Worm (Caenorhabditis elegans) whole organism, early embryonic: ENCODE results near the gene ptpn-22.

Experiments
- B0310.2 ChIP-seq: sonication (generic microtip); optimal IDR thresholded peaks from 2 replicates; lab custom pipeline; 2016; ENCODE audit warnings: mild to moderate bottlenecking, missing genetic modification characterization, missing compliant biosample characterization
- F13C5.2 ChIP-seq: sonication (generic microtip); optimal IDR thresholded peaks from 2 replicates; lab custom pipeline; 2017; ENCODE audit warnings: mild to moderate bottlenecking, missing genetic modification characterization, inconsistent platforms, missing compliant biosample characterization
- aly-1 ChIP-seq: sonication (generic microtip); optimal IDR thresholded peaks from 2 replicates; lab custom pipeline; 2016; ENCODE audit warnings: missing genetic modification characterization, missing compliant biosample characterization
- ama-1 ChIP-seq: fragments of 150-350 bp; optimal IDR thresholded peaks from 2 replicates; lab custom pipeline; 2014
- ceh-13 ChIP-seq: fragments of 200-800 bp; sonication (Bioruptor generic); optimal IDR thresholded peaks from 2 replicates; lab custom pipeline; 2018; ENCODE audit warnings: mild to moderate bottlenecking, missing genetic modification characterization, missing compliant biosample characterization
- ceh-36 ChIP-seq: sonication (generic microtip); optimal IDR thresholded peaks from 2 replicates; lab custom pipeline; 2016; ENCODE audit warnings: missing genetic modification characterization, inconsistent platforms, missing compliant biosample characterization
- ets-7 ChIP-seq: sonication (generic microtip); optimal IDR thresholded peaks from 2 replicates; lab custom pipeline; 2016; ENCODE audit warnings: missing genotype, missing genetic modification characterization, missing compliant biosample characterization
- flt-1 ChIP-seq: fragments of 200-800 bp; sonication (Bioruptor generic); IDR thresholded peaks from 2 replicates; pipeline ENCODE4 v1.3.6; 2022; ENCODE audit warnings: missing genetic modification characterization, missing compliant biosample characterization
- hmbx-1 ChIP-seq: sonication (generic microtip); optimal IDR thresholded peaks from 2 replicates; lab custom pipeline; 2016; ENCODE audit warnings: mild to moderate bottlenecking, missing genetic modification characterization, missing compliant biosample characterization
- hmg-4 ChIP-seq: fragments of 200-800 bp; sonication (Bioruptor generic); optimal IDR thresholded peaks from 2 replicates; lab custom pipeline; 2018; ENCODE audit warnings: mild to moderate bottlenecking, missing genetic modification characterization, missing compliant biosample characterization
- hnd-1 ChIP-seq: sonication (generic microtip); optimal IDR thresholded peaks from 2 replicates; lab custom pipeline; 2016; ENCODE audit warnings: missing genetic modification characterization, missing compliant biosample characterization
- pes-1 ChIP-seq: fragments of 200-800 bp; sonication (Bioruptor generic); IDR thresholded peaks from 2 replicates; pipeline ENCODE4 v1.3.6; 2022; ENCODE audit warnings: missing genetic modification reagents, missing genetic modification characterization, missing compliant biosample characterization
- scrt-1 ChIP-seq: fragments of 200-800 bp; sonication (Bioruptor generic); IDR thresholded peaks from 2 replicates; pipeline ENCODE4 v1.3.6; 2022; ENCODE audit warnings: missing genetic modification characterization, missing compliant biosample characterization
- sea-1 ChIP-seq: fragments of 200-800 bp; sonication (Bioruptor generic); conservative IDR thresholded peaks from 2 replicates; pipeline ENCODE4 v1.3.6; 2022; ENCODE audit warnings: missing genetic modification characterization, missing compliant biosample characterization
- tbx-11 ChIP-seq: fragments of 200-800 bp; sonication (Bioruptor generic); IDR thresholded peaks from 2 replicates; pipeline ENCODE4 v1.3.6; 2022; ENCODE audit warnings: missing genetic modification characterization, missing compliant biosample characterization
- tbx-37 ChIP-seq: fragments of 200-800 bp; sonication (Bioruptor generic); conservative IDR thresholded peaks from 2 replicates; pipeline ENCODE4 v1.3.6; 2022; ENCODE audit warnings: missing genetic modification reagents, missing genetic modification characterization, missing compliant biosample characterization
- tra-4 ChIP-seq: sonication (generic microtip); optimal IDR thresholded peaks from 2 replicates; lab custom pipeline; 2017; ENCODE audit warnings: missing genetic modification characterization, missing compliant biosample characterization

ptpn-22 gene

ce11 chrIV:1709002-1709401 is 31.1 kb downstream of the ptpn-22 start:
- no peak for TF ChIP-seq scrt-1
- TF ChIP-seq flt-1 (GFP tag; lab: Robert Waterston, UW) = no peak
- TF ChIP-seq F13C5.2 (tag; lab: Kevin White, UChicago) = no peak
- TF ChIP-seq pes-1 (GFP tag; lab: Robert Waterston, UW) = no peak
- TF ChIP-seq aly-1 (tag; lab: Kevin White, UChicago) = no peak
- no peak for TF ChIP-seq hmbx-1 (tag; lab: Kevin White, UChicago)
- no peak for TF ChIP-seq B0310.2 (tag; lab: Kevin White, UChicago)
- no peak for TF ChIP-seq hmg-4 (GFP tag; lab: Kevin White, UChicago)
- no peak for TF ChIP-seq tra-4 (tag; lab: Kevin White, UChicago)

- TF ChIP-seq flt-1 (GFP tag; lab: Robert Waterston, UW) = no peak
- TF ChIP-seq hmg-4 (GFP tag; lab: Kevin White, UChicago) = no peak
- TF ChIP-seq pes-1 (GFP tag; lab: Robert Waterston, UW) = no peak
- TF ChIP-seq tbx-11 = no peak
- TF ChIP-seq sea-1 = no peak
- no peak for TF ChIP-seq ceh-13 (GFP tag; lab: Kevin White, UChicago)
- TF ChIP-seq hmbx-1 (tag; lab: Kevin White, UChicago) = no peak
- TF ChIP-seq scrt-1 = no peak
- TF ChIP-seq tra-4 (tag; lab: Kevin White, UChicago) = no peak
- TF ChIP-seq F13C5.2 (tag; lab: Kevin White, UChicago) = no peak
- TF ChIP-seq hnd-1 (tag; lab: Kevin White, UChicago) = no peak
- no peak for TF ChIP-seq B0310.2 (tag; lab: Kevin White, UChicago)
These were observed 31.6 kb downstream of the ptpn-22 start for ce11 chrIV:1708426-1708826.

ce11 chrIV:1707960-1708359 is 32.1 kb downstream of the ptpn-22 start:
- TF ChIP-seq scrt-1 = no peak
- no peak for TF ChIP-seq tra-4 (tag; lab: Kevin White, UChicago)
- no peak for TF ChIP-seq B0310.2 (tag; lab: Kevin White, UChicago)
- TF ChIP-seq pes-1 (GFP tag; lab: Robert Waterston, UW) = no peak
- no peak for TF ChIP-seq hnd-1 (tag; lab: Kevin White, UChicago)
- TF ChIP-seq ceh-36 = no peak
- TF ChIP-seq ets-7 (tag; lab: Kevin White, UChicago) = no peak
- no peak for TF ChIP-seq hmg-4 (GFP tag; lab: Kevin White, UChicago)
- no peak for TF ChIP-seq tbx-11
- no peak for TF ChIP-seq hmbx-1 (tag; lab: Kevin White, UChicago)

ce11 chrIV:1706996-1707395 is 33.1 kb downstream of the ptpn-22 start, which contains the start of gene K08D12.4:
Gene K08D12.4 (plus strand): TSS chrIV:1707296.
- TF ChIP-seq B0310.2 (tag; lab: Kevin White, UChicago) (no peak), hnd-1 (tag; lab: Kevin White, UChicago) (no peak), sea-1 (no peak), hmbx-1 (tag; lab: Kevin White, UChicago) (no peak), ama-1 (no peak), F13C5.2 (tag; lab: Kevin White, UChicago) (no peak), aly-1 (tag; lab: Kevin White, UChicago) (no peak), ceh-36 (no peak), pes-1 (GFP tag; lab: Robert Waterston, UW) (no peak), tra-4 (tag; lab: Kevin White, UChicago) (no peak), flt-1 (GFP tag; lab: Robert Waterston, UW) (no peak), ets-7 (tag; lab: Kevin White, UChicago) (no peak), hmg-4 (GFP tag; lab: Kevin White, UChicago) (no peak), tbx-37 (GFP tag; lab: Robert Waterston, UW) (no peak), ceh-13 (GFP tag; lab: Kevin White, UChicago) (no peak), scrt-1 (no peak), tbx-11 (no peak)

- TF ChIP-seq ama-1 = no peak
- TF ChIP-seq flt-1 (GFP tag; lab: Robert Waterston, UW) = no peak
- no peak for TF ChIP-seq hmbx-1 (tag; lab: Kevin White, UChicago)
- TF ChIP-seq scrt-1 = no peak
- no peak for TF ChIP-seq F13C5.2 (tag; lab: Kevin White, UChicago)
- no peak for TF ChIP-seq hnd-1 (tag; lab: Kevin White, UChicago)
These were observed 40.5 kb downstream of the ptpn-22 start, which contains the start of gene bus-2 for ce11 chrIV:1699599-1699998. Gene bus-2 (plus strand): TSS chrIV:1699899.

ce11 chrIV:1691651-1692050 is 48.4 kb downstream of the ptpn-22 start:
- TF ChIP-seq hmbx-1 (tag; lab: Kevin White, UChicago) = no peak
- no peak for TF ChIP-seq tra-4 (tag; lab: Kevin White, UChicago)
- TF ChIP-seq tbx-37 (GFP tag; lab: Robert Waterston, UW) = no peak
- no peak for TF ChIP-seq B0310.2 (tag; lab: Kevin White, UChicago)
- no peak for TF ChIP-seq hnd-1 (tag; lab: Kevin White, UChicago)
- TF ChIP-seq pes-1 (GFP tag; lab: Robert Waterston, UW) = no peak
- TF ChIP-seq ets-7 (tag; lab: Kevin White, UChicago) = no peak
- TF ChIP-seq aly-1 (tag; lab: Kevin White, UChicago) = no peak
- TF ChIP-seq ceh-36 = no peak
- TF ChIP-seq flt-1 (GFP tag; lab: Robert Waterston, UW) = no peak
- no peak for TF ChIP-seq hmg-4 (GFP tag; lab: Kevin White, UChicago)
- TF ChIP-seq F13C5.2 (tag; lab: Kevin White, UChicago) = no peak
- no peak for TF ChIP-seq ceh-13 (GFP tag; lab: Kevin White, UChicago)
- no peak for TF ChIP-seq ama-1
- no peak for TF ChIP-seq tbx-11
- no peak for TF ChIP-seq sea-1
- no peak for TF ChIP-seq scrt-1

- peak; percentile 34 for TF ChIP-seq hnd-1 (tag; lab: Kevin White, UChicago)
- TF ChIP-seq ceh-36 = no peak
- TF ChIP-seq pes-1 (GFP tag; lab: Robert Waterston, UW) = peak; percentile 73
- TF ChIP-seq aly-1 (tag; lab: Kevin White, UChicago) = peak; percentile 1
- peak; percentile 25 for TF ChIP-seq ceh-13 (GFP tag; lab: Kevin White, UChicago)
- TF ChIP-seq tbx-37 (GFP tag; lab: Robert Waterston, UW) = no peak
- TF ChIP-seq hmbx-1 (tag; lab: Kevin White, UChicago) = no peak
- no peak for TF ChIP-seq B0310.2 (tag; lab: Kevin White, UChicago)
These were observed 52.9 kb downstream of the ptpn-22 start for ce11 chrIV:1687151-1687550.
